Fruit fly (Drosophila melanogaster): ENCODE data around the gene hoe2.

Gene hoe2

DNA sequence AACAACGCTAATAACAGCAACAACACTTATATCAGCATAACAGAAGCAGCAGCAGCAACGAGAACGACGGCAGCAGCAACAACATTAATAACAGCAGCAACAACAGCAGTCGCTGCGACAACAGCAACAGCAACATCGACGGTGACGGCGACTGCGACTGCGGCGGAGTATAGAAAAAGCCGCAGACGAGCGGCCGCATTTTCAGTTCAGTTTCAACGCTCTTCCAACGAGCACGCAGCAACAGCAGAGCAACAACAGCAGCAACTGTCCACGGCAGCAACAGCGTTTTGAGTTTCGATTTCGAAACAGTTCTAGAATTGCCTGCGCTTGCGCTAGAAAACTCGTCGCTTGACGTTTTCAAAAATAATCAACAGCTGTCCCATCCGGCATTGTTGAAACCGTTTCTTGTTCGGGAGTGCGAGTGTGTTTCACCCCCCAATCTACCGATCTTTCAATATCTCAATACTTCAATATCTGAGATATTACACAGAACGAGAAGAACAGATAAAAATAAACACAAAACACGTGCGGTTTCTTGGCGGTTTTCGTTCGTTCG, 44.3 kb downstream of the hoe2 start, which contains the start of gene CG3036 (continued):
- TF ChIP-seq dimm (GFP tag; IDR thresholded peaks at IDR 0.05), result no peak
- TF ChIP-seq Awh (GFP tag; IDR thresholded peaks at IDR 0.05), result no peak
- TF ChIP-seq CG10959 (GFP tag; IDR thresholded peaks at IDR 0.05), result no peak
- no peak for TF ChIP-seq dysf (GFP tag; IDR thresholded peaks at IDR 0.05)
- TF ChIP-seq CG13624 (GFP tag; optimal IDR thresholded peaks at IDR 0.05), result peak; percentile 34
- TF ChIP-seq Side (GFP tag; optimal IDR thresholded peaks at IDR 0.05), result peak; percentile 53
- no peak for TF ChIP-seq Elba2 (GFP tag; optimal IDR thresholded peaks at IDR 0.05)
- TF ChIP-seq exex (tag; optimal IDR thresholded peaks at IDR 0.05), result no peak
- peak; percentile 48; the same call in 2 of the 3 replicates for TF ChIP-seq CG6791 (GFP tag; IDR thresholded peaks at IDR 0.05; ENCODE audit: partially characterized antibody)
- TF ChIP-seq al (GFP tag; IDR thresholded peaks at IDR 0.05), result no peak
- peak; percentile 38 for TF ChIP-seq CG17568 (GFP tag; optimal IDR thresholded peaks at IDR 0.05)
- TF ChIP-seq fru (optimal IDR thresholded peaks at IDR 0.05), result no peak
- TF ChIP-seq CG12071 (GFP tag; optimal IDR thresholded peaks at IDR 0.05), result peak; percentile 3
- TF ChIP-seq Hr3 (GFP tag; optimal IDR thresholded peaks at IDR 0.05), result no peak
- no peak for TF ChIP-seq peb (GFP tag; IDR thresholded peaks at IDR 0.05)
- TF ChIP-seq Dad (GFP tag; optimal IDR thresholded peaks at IDR 0.05), result peak; percentile 10
- peak; percentile 35 for TF ChIP-seq Hmr (GFP tag; optimal IDR thresholded peaks at IDR 0.05)
- TF ChIP-seq CG18476 (GFP tag; optimal IDR thresholded peaks at IDR 0.05), result no peak
- peak; percentile 38 for TF ChIP-seq gcm (GFP tag; optimal IDR thresholded peaks at IDR 0.05)
- TF ChIP-seq dan (GFP tag; IDR thresholded peaks at IDR 0.05), result no peak
- no peak for TF ChIP-seq lov (optimal IDR thresholded peaks at IDR 0.05)
- peak; percentile 51; the same call in 1 of the 3 replicates for TF ChIP-seq lov (GFP tag; IDR thresholded peaks at IDR 0.05)
- TF ChIP-seq pum (GFP tag; optimal IDR thresholded peaks at IDR 0.05), result no peak
- TF ChIP-seq CG14667 (GFP tag; IDR thresholded peaks at IDR 0.05), result no peak
- TF ChIP-seq sna (GFP tag; IDR thresholded peaks at IDR 0.05; ENCODE audit: partially characterized antibody), result peak; percentile 62
- TF ChIP-seq Deaf1 (tag; optimal IDR thresholded peaks at IDR 0.05), result peak; percentile 78
- TF ChIP-seq rib (GFP tag; IDR thresholded peaks at IDR 0.05), result 0 out of 2 replicates have a peak, but pooled peaks have one; percentile 19
- TF ChIP-seq ato (GFP tag; IDR thresholded peaks at IDR 0.05; ENCODE audit: partially characterized antibody), result 0 out of 2 replicates have a peak, but pooled peaks have one; percentile 52
- no peak for TF ChIP-seq CG10654 (GFP tag; optimal IDR thresholded peaks at IDR 0.05)
- TF ChIP-seq hth (optimal IDR thresholded peaks at IDR 0.05), result no peak
- no peak for TF ChIP-seq CG6654 (GFP tag; optimal IDR thresholded peaks at IDR 0.05)
- TF ChIP-seq sens-2 (GFP tag; IDR thresholded peaks at IDR 0.05), result peak; percentile 31; the same call in 1 of the 2 replicates
- no peak for TF ChIP-seq gt (GFP tag; IDR thresholded peaks at IDR 0.05)
- no peak for TF ChIP-seq CG8944 (GFP tag; optimal IDR thresholded peaks at IDR 0.05)
- TF ChIP-seq CG1233 (GFP tag; optimal IDR thresholded peaks at IDR 0.05), result no peak
- TF ChIP-seq CG18619 (GFP tag; optimal IDR thresholded peaks at IDR 0.05), result no peak
- 0 out of 3 replicates have a peak, but pooled peaks have one; percentile 57 for TF ChIP-seq gce (GFP tag; IDR thresholded peaks at IDR 0.05)
- TF ChIP-seq cwo (GFP tag; optimal IDR thresholded peaks at IDR 0.05), result peak; percentile 81
- TF ChIP-seq tgo (GFP tag; IDR thresholded peaks at IDR 0.05), result no peak
- peak; percentile 10; the same call in 1 of the 2 replicates for TF ChIP-seq seq (GFP tag; IDR thresholded peaks at IDR 0.05)
- TF ChIP-seq CG1603 (tag; optimal IDR thresholded peaks at IDR 0.05), result peak; percentile 31
- TF ChIP-seq H15 (GFP tag; IDR thresholded peaks at IDR 0.05), result no peak
- no peak for TF ChIP-seq knrl (GFP tag; IDR thresholded peaks at IDR 0.05; ENCODE audit: partially characterized antibody)
- TF ChIP-seq CG16813 (GFP tag; IDR thresholded peaks at IDR 0.05; ENCODE audit: partially characterized antibody), result peak; percentile 36; the same call in 1 of the 3 replicates
- TF ChIP-seq CG3065 (GFP tag; optimal IDR thresholded peaks at IDR 0.05), result no peak
- no peak for TF ChIP-seq sisA (GFP tag; IDR thresholded peaks at IDR 0.05)
- peak; percentile 27 for TF ChIP-seq chn (GFP tag; optimal IDR thresholded peaks at IDR 0.05)
- no peak for TF ChIP-seq Atf3 (GFP tag; optimal IDR thresholded peaks at IDR 0.05)
- TF ChIP-seq CG17359 (tag; optimal IDR thresholded peaks at IDR 0.05), result no peak
- TF ChIP-seq Camta (GFP tag; optimal IDR thresholded peaks at IDR 0.05), result no peak
- no peak for TF ChIP-seq Sry-β (GFP tag; optimal IDR thresholded peaks at IDR 0.05)
- TF ChIP-seq CG30403 (GFP tag; optimal IDR thresholded peaks at IDR 0.05), result no peak

Data from whole organism, embryonic.